Worm (Caenorhabditis elegans) whole organism, L4/young adult: ENCODE results near the gene nhr-31.

ENCODE experiments used
- W03F9.2 ChIP-seq: fragments of 150-350 bp; optimal IDR thresholded peaks from 2 replicates; lab custom pipeline; 2014; ENCODE audit warnings: missing biosample characterization, missing genetic modification characterization
- dao-5 ChIP-seq: sonication (generic microtip); optimal IDR thresholded peaks from 2 replicates; lab custom pipeline; 2016; ENCODE audit warnings: missing genotype, missing genetic modification characterization, moderate library complexity, missing compliant biosample characterization
- him-1 ChIP-seq: sonication (generic microtip); optimal IDR thresholded peaks from 2 replicates; lab custom pipeline; 2016; ENCODE audit warnings: missing genotype, missing genetic modification reagents, missing genetic modification characterization, missing compliant biosample characterization

The nhr-31 gene

DNA sequence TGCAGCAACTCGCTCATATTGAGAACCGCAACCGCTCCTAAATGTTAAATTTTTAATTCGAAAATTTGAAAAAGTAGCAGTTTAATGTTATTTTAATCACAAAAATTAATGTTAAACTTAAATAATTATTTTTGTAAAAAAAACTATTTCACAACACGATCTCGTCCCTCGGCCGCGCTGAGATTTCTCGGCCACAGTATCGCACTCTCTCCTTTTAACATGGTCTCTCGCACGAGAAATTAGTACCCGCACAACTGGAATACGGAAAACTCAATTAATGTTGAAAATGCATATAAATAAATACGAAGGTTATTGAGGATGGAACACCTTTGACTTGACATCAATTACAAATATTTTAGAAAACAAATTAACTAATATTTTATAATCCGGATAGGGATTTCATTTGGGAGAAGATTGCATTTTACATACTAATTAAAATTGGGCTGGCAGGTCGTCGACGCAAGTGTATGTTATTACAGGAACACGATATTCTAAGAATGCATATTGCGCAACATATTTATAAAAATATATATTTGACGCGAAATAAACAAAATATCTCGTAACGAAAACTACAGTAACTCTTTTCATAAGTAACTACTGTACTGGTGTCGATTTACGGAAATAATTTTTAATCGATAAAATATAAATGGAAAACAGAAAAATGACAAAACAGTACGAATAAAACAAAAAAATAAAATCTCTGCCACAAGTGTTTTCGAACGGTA, 9.4 kb downstream of the nhr-31 start, which contains the start of gene dnc-4:
Gene dnc-4 (minus strand): TSS at position 37 of the 725 bp plus-strand sequence.
- no peak for TF ChIP-seq him-1 (tag; lab: Kevin White, UChicago)
- TF ChIP-seq W03F9.2 (tag; lab: Kevin White, UChicago), result no peak
- TF ChIP-seq dao-5 (tag; lab: Kevin White, UChicago), result no peak

DNA sequence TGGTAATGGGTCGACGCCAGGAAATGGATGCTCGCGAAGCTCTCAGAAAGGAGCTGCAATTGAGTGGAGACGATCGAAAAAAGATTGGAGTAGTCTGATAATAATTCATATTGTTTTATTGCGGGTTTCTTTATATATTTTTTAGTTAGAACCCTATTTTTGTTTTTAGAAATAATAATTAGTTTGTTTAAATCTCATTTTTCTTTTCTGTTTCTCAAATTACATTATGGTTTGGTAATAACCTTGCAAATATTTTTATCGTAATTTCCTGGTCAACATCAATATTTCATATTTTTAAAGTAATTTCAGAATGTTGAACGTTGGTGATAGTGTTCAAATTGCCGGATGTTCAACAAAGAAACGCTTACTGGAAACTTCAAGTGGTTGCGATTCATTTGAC, 12.6 kb downstream of the nhr-31 start, which contains the start of gene elpc-4:
Gene elpc-4 (plus strand): TSS at position 301 of the 400 bp plus-strand sequence.
- TF ChIP-seq W03F9.2 (tag; lab: Kevin White, UChicago), result no peak
- TF ChIP-seq him-1 (tag; lab: Kevin White, UChicago), result no peak
- no peak for TF ChIP-seq dao-5 (tag; lab: Kevin White, UChicago)

DNA sequence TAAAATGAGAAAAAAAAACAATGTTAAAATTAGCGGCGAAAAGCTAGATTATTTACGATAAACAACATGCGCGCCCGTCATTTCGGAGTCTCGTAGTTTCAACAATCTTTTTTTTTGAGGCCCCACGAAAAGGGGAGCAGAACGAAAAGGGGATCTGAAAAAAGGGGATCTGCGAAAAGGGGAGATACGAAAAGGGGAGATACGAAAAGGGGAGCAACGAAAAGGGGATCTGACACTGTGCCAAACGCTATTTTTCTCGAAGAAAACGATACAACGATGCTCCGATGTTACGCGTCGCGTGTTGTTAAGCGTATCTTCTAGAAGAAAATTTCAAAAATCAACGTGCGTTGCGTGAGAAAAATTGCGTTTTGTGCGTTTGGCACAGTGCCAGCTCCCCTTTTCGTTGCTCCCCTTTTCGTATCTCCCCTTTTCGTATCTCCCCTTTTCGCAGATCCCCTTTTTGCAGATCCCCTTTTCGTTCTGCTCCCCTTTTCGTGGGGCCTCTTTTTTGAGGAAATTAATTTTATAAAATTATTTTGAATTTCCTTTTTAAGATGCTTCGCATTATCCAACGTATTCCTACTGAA, 13.5 kb downstream of the nhr-31 start, which contains the start of gene C26B2.7:
Gene C26B2.7 (plus strand): TSS at position 549 of the 587 bp plus-strand sequence.
- TF ChIP-seq him-1 (tag; lab: Kevin White, UChicago), result peak; percentile 53
- TF ChIP-seq W03F9.2 (tag; lab: Kevin White, UChicago), result peak; percentile 2

DNA sequence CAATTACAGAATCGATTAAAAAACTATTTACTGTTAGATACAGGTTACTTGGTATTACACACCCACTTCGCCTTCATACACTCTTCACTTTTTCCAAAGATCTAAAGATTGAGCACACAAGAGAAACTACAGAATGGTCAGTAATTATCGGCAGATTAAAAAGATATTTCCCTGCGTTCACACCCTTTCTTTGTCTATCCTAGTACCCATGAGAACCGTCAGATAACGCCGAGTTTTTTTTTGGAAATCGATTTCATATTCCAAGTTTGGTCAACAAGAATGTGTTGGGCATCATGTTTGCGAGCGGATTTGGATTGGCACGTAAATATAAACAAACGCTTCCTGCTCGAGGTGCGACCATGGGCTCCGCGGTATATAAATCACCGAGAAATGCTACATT, 15.5 kb downstream of the nhr-31 start, which contains the start of gene C26B2.8:
Gene C26B2.8 (plus strand): TSS at position 301 of the 400 bp plus-strand sequence.
- TF ChIP-seq W03F9.2 (tag; lab: Kevin White, UChicago) (no peak), him-1 (tag; lab: Kevin White, UChicago) (no peak), dao-5 (tag; lab: Kevin White, UChicago) (no peak)

DNA sequence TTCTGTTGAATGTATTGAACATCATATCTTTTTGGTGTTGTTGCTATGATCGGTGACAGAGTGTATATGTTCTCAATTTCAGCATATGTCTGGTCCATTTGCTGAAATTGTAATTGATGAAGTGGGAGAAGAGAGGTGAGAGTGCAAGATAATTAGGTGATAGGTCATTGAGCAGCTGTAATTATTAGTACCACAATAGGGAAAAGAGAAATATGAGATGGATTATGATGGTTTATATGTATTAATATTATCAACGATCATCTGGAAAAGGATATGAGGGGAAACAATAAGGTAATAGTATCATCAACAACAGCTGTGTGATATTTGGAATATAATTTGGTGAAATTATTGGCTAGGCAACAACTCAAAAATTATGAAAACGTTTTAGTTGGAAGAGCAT, 17.0 kb downstream of the nhr-31 start, which contains the start of gene Y42H9B.3:
Gene Y42H9B.3 (minus strand): TSS at position 101 of the 400 bp plus-strand sequence.
- TF ChIP-seq W03F9.2 (tag; lab: Kevin White, UChicago) (no peak), dao-5 (tag; lab: Kevin White, UChicago) (no peak), him-1 (tag; lab: Kevin White, UChicago) (no peak)

DNA sequence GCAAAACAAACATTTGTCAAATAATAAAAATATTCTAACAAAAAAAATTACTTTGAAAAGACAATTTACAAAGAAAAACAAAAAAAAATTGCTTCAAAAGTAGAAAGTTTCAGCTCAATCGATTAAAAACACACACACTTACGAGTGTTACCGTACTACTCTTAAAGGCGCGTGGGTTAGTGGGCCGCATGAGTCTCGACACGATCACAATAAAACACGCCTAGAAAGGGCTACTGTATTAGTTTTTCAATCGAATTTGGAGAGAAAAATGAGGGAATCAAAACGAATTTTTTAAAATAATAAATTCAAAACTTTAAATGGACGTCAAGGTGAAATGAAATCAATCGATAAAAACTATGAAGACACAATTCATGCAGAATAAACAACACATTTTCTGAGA, 18.8 kb downstream of the nhr-31 start:
- TF ChIP-seq dao-5 (tag; lab: Kevin White, UChicago) (no peak), W03F9.2 (tag; lab: Kevin White, UChicago) (peak; percentile 31)

DNA sequence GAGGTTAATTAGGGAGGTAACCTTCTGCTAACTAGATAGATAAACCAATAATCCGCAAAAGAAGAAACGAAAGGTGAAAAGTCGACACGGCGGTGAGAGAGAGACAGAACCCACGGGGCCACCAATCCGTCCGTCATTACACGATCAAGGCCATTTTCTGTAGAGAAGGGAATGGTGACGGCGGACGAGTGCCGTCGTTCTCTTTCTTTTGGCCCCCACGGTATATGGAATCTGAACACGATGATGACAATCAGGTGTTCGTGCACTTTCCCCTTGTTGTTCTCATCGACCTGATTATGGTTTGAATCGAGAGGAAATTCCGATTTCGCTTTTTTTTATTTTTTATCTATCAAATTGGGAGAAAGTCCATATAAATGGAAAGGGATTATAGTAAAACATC, 19.9 kb downstream of the nhr-31 start:
- TF ChIP-seq him-1 (tag; lab: Kevin White, UChicago), result no peak
- TF ChIP-seq dao-5 (tag; lab: Kevin White, UChicago), result no peak
- TF ChIP-seq W03F9.2 (tag; lab: Kevin White, UChicago), result no peak

DNA sequence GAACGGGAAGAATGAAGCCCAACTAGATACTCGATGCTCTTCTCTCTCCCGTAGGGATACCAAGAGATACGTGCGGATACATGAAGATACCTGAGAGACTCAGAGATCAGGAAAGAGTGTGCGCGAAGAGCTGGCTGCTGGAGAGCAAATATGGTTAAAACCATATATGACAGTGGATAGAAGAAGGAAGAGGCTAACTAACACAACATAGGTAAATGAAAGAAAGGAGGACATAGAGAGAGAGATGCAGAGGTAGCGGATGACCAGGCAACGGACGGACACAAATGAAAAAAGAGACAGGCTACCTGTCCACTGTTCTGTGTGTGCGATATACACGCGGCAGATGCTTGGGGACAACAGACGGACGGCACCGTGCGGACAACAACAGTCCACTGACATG, 21.2 kb downstream of the nhr-31 start:
- TF ChIP-seq W03F9.2 (tag; lab: Kevin White, UChicago) (no peak), dao-5 (tag; lab: Kevin White, UChicago) (no peak), him-1 (tag; lab: Kevin White, UChicago) (no peak)

DNA sequence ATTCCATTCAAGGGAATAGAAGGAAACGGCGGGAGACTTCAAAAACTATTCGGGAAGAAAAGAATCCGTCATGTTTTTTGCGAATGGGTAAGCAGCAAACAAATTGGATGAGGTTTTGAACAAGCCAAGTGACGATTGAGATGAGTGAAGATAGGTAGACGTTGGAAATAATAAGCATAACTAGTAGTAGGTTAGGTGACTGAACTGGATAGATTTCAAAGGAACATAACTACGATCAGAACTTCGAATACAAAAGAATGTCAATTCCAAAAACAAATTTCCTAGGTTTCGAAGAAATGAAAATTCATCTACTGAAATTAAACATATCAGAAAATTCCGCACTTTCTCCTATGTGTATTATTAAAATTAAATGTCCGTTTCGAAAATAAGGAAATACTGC, 21.8 kb downstream of the nhr-31 start:
- no peak for TF ChIP-seq him-1 (tag; lab: Kevin White, UChicago)
- TF ChIP-seq W03F9.2 (tag; lab: Kevin White, UChicago), result no peak
- no peak for TF ChIP-seq dao-5 (tag; lab: Kevin White, UChicago)

DNA sequence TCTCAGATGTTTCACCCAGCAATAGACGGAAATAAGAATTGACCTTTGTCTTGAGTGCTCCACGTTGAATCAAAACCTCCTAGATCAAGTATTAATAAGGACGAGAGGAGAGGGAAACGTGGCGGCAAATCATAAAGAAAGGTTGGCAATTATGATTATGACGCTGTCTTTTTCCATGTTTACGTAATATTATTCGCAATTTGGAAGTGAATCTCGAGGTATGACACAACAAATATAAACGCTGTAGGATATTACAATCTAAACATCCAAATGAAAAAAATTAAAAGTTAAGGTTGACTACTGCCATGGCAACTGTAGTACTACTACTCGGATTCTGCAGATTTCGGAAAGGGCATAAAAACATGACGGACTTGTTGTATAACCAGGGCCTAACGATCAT, 23.2 kb downstream of the nhr-31 start:
- TF ChIP-seq him-1 (tag; lab: Kevin White, UChicago), result no peak
- TF ChIP-seq dao-5 (tag; lab: Kevin White, UChicago), result no peak
- no peak for TF ChIP-seq W03F9.2 (tag; lab: Kevin White, UChicago)

DNA sequence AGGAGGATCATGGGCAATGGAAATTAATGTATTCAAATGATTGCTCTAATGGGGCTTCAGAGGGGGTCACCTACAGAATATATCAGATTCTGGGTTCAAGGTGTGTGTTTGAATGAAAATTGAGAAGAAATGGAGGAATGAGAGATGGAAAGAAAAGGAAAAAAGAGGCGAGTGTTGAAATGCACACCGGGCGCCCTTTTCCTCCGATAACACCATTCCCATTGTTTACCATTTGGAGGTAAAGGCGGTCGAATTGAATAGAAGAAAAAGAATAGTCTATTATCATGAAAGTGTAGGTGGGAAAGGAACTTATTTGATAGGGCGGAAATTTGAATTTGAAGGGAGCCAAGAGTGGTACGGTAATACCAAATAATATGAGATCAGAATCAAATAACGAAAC, 23.9 kb downstream of the nhr-31 start:
- TF ChIP-seq W03F9.2 (tag; lab: Kevin White, UChicago), result no peak
- TF ChIP-seq dao-5 (tag; lab: Kevin White, UChicago), result no peak
- TF ChIP-seq him-1 (tag; lab: Kevin White, UChicago), result no peak

DNA sequence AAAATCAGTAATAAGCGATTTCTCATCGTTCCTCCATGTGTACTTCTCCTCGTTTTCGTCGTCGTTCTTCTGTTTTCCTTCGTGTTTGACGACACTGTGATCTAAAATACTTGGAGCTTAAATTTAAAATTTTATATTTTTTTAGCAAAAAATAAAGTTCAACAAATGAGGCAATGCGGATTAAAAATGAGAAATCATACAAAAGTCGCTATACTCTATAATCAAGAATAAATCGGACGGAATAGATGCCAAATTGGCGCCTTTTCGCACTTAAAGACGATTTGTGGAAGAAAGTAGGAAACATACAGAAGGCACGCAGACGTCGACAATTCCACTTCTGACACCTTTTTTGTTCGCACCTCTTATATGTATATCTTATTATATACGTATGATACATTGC, 25.3 kb downstream of the nhr-31 start, which contains the start of gene rig-4:
Gene rig-4 (minus strand): TSS at position 101 of the 400 bp plus-strand sequence.
- TF ChIP-seq him-1 (tag; lab: Kevin White, UChicago) (no peak), W03F9.2 (tag; lab: Kevin White, UChicago) (no peak), dao-5 (tag; lab: Kevin White, UChicago) (no peak)

DNA sequence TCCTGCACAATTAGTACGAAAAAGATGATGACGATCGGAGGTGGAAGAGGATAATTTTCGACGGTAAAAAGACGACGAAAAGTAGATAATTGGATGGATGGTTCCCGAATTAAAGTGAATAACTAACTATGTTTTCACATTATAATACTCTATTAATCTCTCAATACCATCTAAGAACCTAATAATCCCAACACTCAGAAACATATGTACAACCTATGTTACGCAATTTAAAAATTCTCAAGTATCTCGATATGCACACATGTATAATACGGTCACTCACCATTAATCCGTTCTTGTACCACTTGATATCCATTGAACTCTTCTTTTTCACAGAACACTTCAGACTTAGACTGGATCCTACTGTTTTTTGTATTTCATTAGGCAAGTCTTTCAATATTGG, 28.6 kb downstream of the nhr-31 start:
- TF ChIP-seq dao-5 (tag; lab: Kevin White, UChicago), result no peak
- no peak for TF ChIP-seq W03F9.2 (tag; lab: Kevin White, UChicago)
- no peak for TF ChIP-seq him-1 (tag; lab: Kevin White, UChicago)
